Fruit fly (Drosophila melanogaster): Measurements from ENCODE around the gene CG31457.
A peak's percentile ranks its signal among the peaks of the same experiment; 100 is the strongest.

The CG31457 gene

DNA sequence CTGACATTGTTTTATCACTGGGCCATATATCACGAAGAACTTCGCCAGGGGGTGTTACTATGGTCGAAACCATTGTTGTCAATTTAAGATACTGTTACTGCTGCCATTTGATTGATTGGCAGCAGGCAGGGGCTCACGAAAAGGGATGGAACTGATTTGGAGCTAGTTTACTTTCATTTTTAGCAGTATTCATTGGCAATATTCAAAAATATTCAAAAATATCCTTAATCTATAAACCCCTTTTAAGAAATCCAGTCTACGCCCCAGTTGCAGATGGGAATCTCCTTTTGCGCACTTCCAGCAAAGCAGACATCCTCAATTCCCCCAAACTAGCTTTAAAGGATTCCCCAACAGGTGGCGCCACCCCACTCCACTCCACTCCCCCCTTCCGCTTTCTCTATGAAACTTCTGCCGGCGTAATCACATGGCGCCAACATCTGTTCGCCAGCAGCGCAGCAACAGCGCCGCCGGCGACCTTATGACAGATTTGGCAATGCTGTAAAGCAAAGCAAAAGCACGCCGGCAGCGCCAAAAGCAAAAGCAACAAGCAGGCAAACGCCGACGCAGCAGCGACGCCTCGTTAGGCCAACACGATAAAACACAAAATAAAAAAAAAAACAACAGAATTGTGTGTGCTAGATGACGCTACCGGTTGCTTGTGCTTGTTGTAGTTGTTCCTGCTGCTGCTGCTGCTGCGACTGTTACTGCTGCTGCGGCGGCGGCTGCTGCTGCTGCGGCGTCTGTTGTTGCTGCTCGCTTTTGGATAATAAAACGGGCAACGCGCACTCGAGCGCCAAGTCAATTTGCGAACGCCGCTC is 39.9 kb upstream of the CG31457 start, which contains the start of gene Irk1:
Gene Irk1, plus strand, starts transcription at position 811 of the 818 bp plus-strand sequence.
- no peak for TF ChIP-seq Eip93F (GFP tag; optimal IDR thresholded peaks at IDR 0.05)
- TF ChIP-seq CG11762 (GFP tag; optimal IDR thresholded peaks at IDR 0.05; ENCODE audit: insufficient read depth): no peak
- no peak for TF ChIP-seq net (GFP tag; optimal IDR thresholded peaks at IDR 0.05)
- TF ChIP-seq eg (GFP tag; IDR thresholded peaks at IDR 0.05): peak; percentile 11; the same call in 1 of the 3 replicates
- TF ChIP-seq CG6163 (GFP tag; IDR thresholded peaks at IDR 0.05): 0 out of 3 replicates have a peak, but pooled peaks have one; percentile 14

DNA sequence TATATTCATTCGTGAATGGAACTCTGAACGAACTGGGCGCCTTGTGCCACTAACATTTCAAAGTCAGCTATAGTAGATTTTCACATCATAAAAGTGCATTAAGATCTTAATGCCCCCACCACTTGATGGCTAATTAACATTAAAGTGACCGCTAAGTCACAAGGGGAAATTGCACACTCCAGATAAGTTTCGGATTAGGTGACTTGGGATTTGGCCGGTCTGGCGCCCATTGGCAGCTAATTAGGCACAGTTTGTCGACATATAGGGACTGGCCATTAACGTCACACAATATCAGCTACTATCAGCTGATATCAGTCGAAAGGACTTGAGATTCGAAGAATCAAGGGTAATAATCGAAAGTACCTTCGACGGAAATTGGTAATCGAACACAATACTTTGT is 36.8 kb upstream of the CG31457 start:
- TF ChIP-seq CG8319 (GFP tag; optimal IDR thresholded peaks at IDR 0.05): no peak
- TF ChIP-seq Sox102F (GFP tag; optimal IDR thresholded peaks at IDR 0.05): no peak
- no peak for TF ChIP-seq topi (GFP tag; optimal IDR thresholded peaks at IDR 0.05)
- TF ChIP-seq Sox15 (GFP tag; optimal IDR thresholded peaks at IDR 0.05): no peak
- TF ChIP-seq CG15336 (GFP tag; IDR thresholded peaks at IDR 0.05): no peak
- TF ChIP-seq CG10631 (GFP tag; optimal IDR thresholded peaks at IDR 0.05): no peak
- no peak for TF ChIP-seq ss (GFP tag; optimal IDR thresholded peaks at IDR 0.05)
- TF ChIP-seq CG3032 (tag; optimal IDR thresholded peaks at IDR 0.05): no peak
- TF ChIP-seq CG8119 (GFP tag; IDR thresholded peaks at IDR 0.05): no peak
- no peak for TF ChIP-seq dsx (GFP tag; optimal IDR thresholded peaks at IDR 0.05; ENCODE audit: poor library complexity, severe bottlenecking)

DNA sequence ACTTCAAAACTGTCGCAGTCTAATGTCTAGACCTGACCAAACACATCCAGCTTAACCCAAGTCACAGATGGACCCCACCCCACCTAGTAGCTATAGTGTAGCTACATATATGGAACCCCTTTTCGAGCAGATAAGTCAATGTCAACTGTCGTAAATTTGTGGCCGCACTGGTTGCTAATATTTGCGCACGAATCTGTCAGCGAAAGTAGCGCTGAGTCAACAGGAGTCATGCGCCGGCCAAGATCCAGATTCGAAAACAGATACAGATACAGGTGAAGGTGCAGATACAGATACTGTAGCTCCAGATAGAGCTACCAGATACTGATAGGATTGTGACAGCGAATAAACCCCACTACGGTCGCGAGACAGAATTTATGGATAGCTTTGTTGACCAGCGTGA is 36.4 kb upstream of the CG31457 start:
- no peak for TF ChIP-seq salr (GFP tag; optimal IDR thresholded peaks at IDR 0.05)
- TF ChIP-seq Hr4 (GFP tag; optimal IDR thresholded peaks at IDR 0.05): no peak
- TF ChIP-seq Sox102F (GFP tag; optimal IDR thresholded peaks at IDR 0.05): no peak
- no peak for TF ChIP-seq CG10631 (GFP tag; optimal IDR thresholded peaks at IDR 0.05)
- TF ChIP-seq achi (GFP tag; optimal IDR thresholded peaks at IDR 0.05): no peak
- no peak for TF ChIP-seq Gug (GFP tag; IDR thresholded peaks at IDR 0.05)
- TF ChIP-seq Eip78C (GFP tag): peak; percentile 43
- TF ChIP-seq Sox15 (GFP tag; optimal IDR thresholded peaks at IDR 0.05): no peak
- no peak for TF ChIP-seq Ets96B (tag; optimal IDR thresholded peaks at IDR 0.05)
- peak; percentile 20 for TF ChIP-seq fkh (GFP tag; optimal IDR thresholded peaks at IDR 0.05)
- TF ChIP-seq fd85E (GFP tag; optimal IDR thresholded peaks at IDR 0.05): no peak
- TF ChIP-seq CG9139 (GFP tag; optimal IDR thresholded peaks at IDR 0.05): no peak
- TF ChIP-seq CG34406 (GFP tag; optimal IDR thresholded peaks at IDR 0.05): no peak
- TF ChIP-seq CG4318 (GFP tag; optimal IDR thresholded peaks at IDR 0.05): no peak
- no peak for TF ChIP-seq Sox14 (GFP tag; optimal IDR thresholded peaks at IDR 0.05)
- TF ChIP-seq CG6854 (GFP tag; optimal IDR thresholded peaks at IDR 0.05): no peak
- no peak for TF ChIP-seq CG10669 (GFP tag; optimal IDR thresholded peaks at IDR 0.05)
- TF ChIP-seq CG31627 (GFP tag; optimal IDR thresholded peaks at IDR 0.05): no peak
- 0 out of 3 replicates have a peak, but pooled peaks have one; percentile 9 for TF ChIP-seq CG6163 (GFP tag; IDR thresholded peaks at IDR 0.05)
- no peak for TF ChIP-seq CG8632 (GFP tag; optimal IDR thresholded peaks at IDR 0.05)

DNA sequence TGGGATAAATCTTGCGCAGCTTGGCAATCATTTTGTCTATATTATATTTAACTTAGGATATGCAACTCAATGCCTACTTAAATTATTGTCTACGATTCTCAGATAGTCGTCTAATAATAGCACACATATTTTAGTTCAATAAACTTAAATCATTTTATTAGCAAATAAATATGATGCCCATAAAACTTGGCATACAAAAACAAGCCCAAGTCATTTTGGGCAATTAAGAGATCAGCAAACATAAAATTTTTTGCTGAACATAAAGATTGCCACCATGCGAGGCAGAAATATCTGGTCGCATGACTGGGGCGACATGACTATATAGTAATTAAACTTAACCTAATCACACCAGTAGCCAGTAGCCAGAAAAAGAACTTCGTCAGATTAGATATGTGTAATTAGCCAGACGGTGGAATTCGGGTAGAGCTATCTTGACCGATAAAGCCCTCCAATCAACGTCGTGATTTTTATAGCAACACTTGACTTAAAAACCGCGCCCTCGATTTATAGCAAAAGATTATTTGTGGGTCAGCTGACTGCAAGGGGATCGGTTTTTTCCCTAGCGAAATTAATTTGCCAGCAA is 33.6 kb upstream of the CG31457 start, which contains the start of gene CG13829:
Gene CG13829, minus strand, starts transcription at position 51 of the 583 bp plus-strand sequence.
- TF ChIP-seq Smox (GFP tag; optimal IDR thresholded peaks at IDR 0.05): no peak
- TF ChIP-seq CG7368 (GFP tag; optimal IDR thresholded peaks at IDR 0.05): no peak
- TF ChIP-seq CG4318 (GFP tag; optimal IDR thresholded peaks at IDR 0.05): no peak
- TF ChIP-seq topi (GFP tag; optimal IDR thresholded peaks at IDR 0.05): no peak
- no peak for TF ChIP-seq Blimp-1 (GFP tag; optimal IDR thresholded peaks at IDR 0.05)
- TF ChIP-seq fkh (GFP tag; optimal IDR thresholded peaks at IDR 0.05): no peak

Data from whole organism, prepupa.